Fruit fly (Drosophila melanogaster) whole organism, embryonic: Measurements from ENCODE around the gene CG14958.

Experiments used
- Antp ChIP-seq: fragments of 200-800 bp; sonication (Bioruptor generic); optimal IDR thresholded peaks from 3 replicates; lab custom pipeline; 2016; ENCODE audit warnings: missing biosample characterization, missing genetic modification characterization
- Bteb2 ChIP-seq: fragments of 200-800 bp; sonication (Bioruptor generic); optimal IDR thresholded peaks from 2 replicates; lab custom pipeline; 2016; ENCODE audit warnings: missing biosample characterization, missing genetic modification characterization
- CG10979 ChIP-seq: fragments of 200-800 bp; sonication (Bioruptor generic); optimal IDR thresholded peaks from 2 replicates; lab custom pipeline; 2018; ENCODE audit warnings: missing biosample characterization, mild to moderate bottlenecking, missing genetic modification characterization, moderate library complexity
- CG11085 ChIP-seq: fragments of 200-800 bp; sonication (Bioruptor generic); IDR thresholded peaks from 2 replicates; pipeline ENCODE4 v1.3.6; 2022; ENCODE audit warnings: missing biosample characterization, missing genetic modification characterization
- CG1233 ChIP-seq: fragments of 200-800 bp; sonication (Bioruptor generic); optimal IDR thresholded peaks from 4 replicates; lab custom pipeline; 2018; ENCODE audit warnings: missing biosample characterization, mild to moderate bottlenecking, missing genetic modification characterization
- CG13624 ChIP-seq: fragments of 200-800 bp; sonication (Bioruptor generic); optimal IDR thresholded peaks from 2 replicates; lab custom pipeline; 2016; ENCODE audit warnings: missing biosample characterization, missing genetic modification characterization
- CG2678 ChIP-seq: fragments of 200-800 bp; sonication (Bioruptor generic); optimal IDR thresholded peaks from 3 replicates; lab custom pipeline; 2019; ENCODE audit warnings: missing biosample characterization, mild to moderate bottlenecking, missing genetic modification characterization, moderate library complexity
- CG31365 ChIP-seq: fragments of 200-800 bp; sonication (Bioruptor generic); optimal IDR thresholded peaks from 2 replicates; lab custom pipeline; 2018; ENCODE audit warnings: missing biosample characterization, mild to moderate bottlenecking, missing genetic modification characterization
- CG3163 ChIP-seq: fragments of 200-800 bp; sonication (Bioruptor generic); optimal IDR thresholded peaks from 3 replicates; lab custom pipeline; 2016; ENCODE audit warnings: missing biosample characterization, missing genetic modification characterization
- CG4424 ChIP-seq: fragments of 200-800 bp; sonication (Bioruptor generic); optimal IDR thresholded peaks from 3 replicates; lab custom pipeline; 2016; ENCODE audit warnings: missing biosample characterization, missing genetic modification characterization
- CG5245 ChIP-seq: fragments of 200-800 bp; sonication (Bioruptor generic); optimal IDR thresholded peaks from 3 replicates; lab custom pipeline; 2016; ENCODE audit warnings: missing biosample characterization, missing genetic modification characterization
- CG7372 ChIP-seq: fragments of 200-800 bp; sonication (Bioruptor generic); IDR thresholded peaks from 2 replicates; pipeline ENCODE4 v1.3.6; 2022; ENCODE audit warnings: missing biosample characterization, missing genetic modification characterization
- CG9215 ChIP-seq: fragments of 200-800 bp; sonication (Bioruptor generic); IDR thresholded peaks from 2 replicates; pipeline ENCODE4 v1.3.6; 2022; ENCODE audit warnings: missing biosample characterization, missing genetic modification characterization
- CG9817 ChIP-seq: fragments of 200-800 bp; sonication (Bioruptor generic); optimal IDR thresholded peaks from 2 replicates; lab custom pipeline; 2018; ENCODE audit warnings: missing biosample characterization, mild to moderate bottlenecking, missing genetic modification characterization, moderate library complexity
- CHES-1-like ChIP-seq: fragments of 200-800 bp; sonication (Bioruptor generic); optimal IDR thresholded peaks from 2 replicates; lab custom pipeline; 2016; ENCODE audit warnings: missing biosample characterization, missing genetic modification characterization
- Elba2 ChIP-seq: fragments of 200-800 bp; sonication (Bioruptor generic); optimal IDR thresholded peaks from 3 replicates; lab custom pipeline; 2016; ENCODE audit warnings: missing biosample characterization, missing genetic modification characterization
- Hmx ChIP-seq: fragments of 200-800 bp; sonication (Bioruptor generic); optimal IDR thresholded peaks from 2 replicates; lab custom pipeline; 2016; ENCODE audit warnings: missing biosample characterization, missing genetic modification characterization
- Lim3 ChIP-seq: fragments of 200-800 bp; sonication (Bioruptor generic); IDR thresholded peaks from 2 replicates; pipeline ENCODE4 v1.3.6; 2022; ENCODE audit warnings: missing biosample characterization, missing genetic modification characterization
- NfI ChIP-seq: fragments of 200-800 bp; sonication (Bioruptor generic); optimal IDR thresholded peaks from 3 replicates; lab custom pipeline; 2018; ENCODE audit warnings: missing biosample characterization, mild to moderate bottlenecking, missing genetic modification characterization, moderate library complexity
- Sry-β ChIP-seq: fragments of 200-800 bp; sonication (Bioruptor generic); optimal IDR thresholded peaks from 2 replicates; lab custom pipeline; 2018; ENCODE audit warnings: missing biosample characterization, mild to moderate bottlenecking, missing genetic modification characterization, moderate library complexity
- Sry-δ ChIP-seq: fragments of 200-800 bp; sonication (Bioruptor generic); optimal IDR thresholded peaks from 2 replicates; lab custom pipeline; 2016; ENCODE audit warnings: missing biosample characterization, missing genetic modification characterization
- TFAM ChIP-seq: fragments of 200-800 bp; sonication (Bioruptor generic); optimal IDR thresholded peaks from 2 replicates; lab custom pipeline; 2017; ENCODE audit warnings: missing biosample characterization, missing genetic modification characterization, inconsistent platforms
- ab ChIP-seq: fragments of 200-800 bp; sonication (Bioruptor generic); optimal IDR thresholded peaks from 2 replicates; lab custom pipeline; 2016; ENCODE audit warnings: missing biosample characterization, missing genetic modification characterization
- ara ChIP-seq: fragments of 200-800 bp; sonication (Bioruptor generic); IDR thresholded peaks from 2 replicates; pipeline ENCODE4 v1.3.6; 2022; ENCODE audit warnings: missing biosample characterization, missing genetic modification characterization
- bigmax ChIP-seq: fragments of 200-800 bp; sonication (Bioruptor generic); optimal IDR thresholded peaks from 2 replicates; lab custom pipeline; 2018; ENCODE audit warnings: missing biosample characterization, mild to moderate bottlenecking, missing genetic modification characterization
- caup ChIP-seq: fragments of 200-800 bp; sonication (Bioruptor generic); optimal IDR thresholded peaks from 3 replicates; lab custom pipeline; 2017; ENCODE audit warnings: missing biosample characterization, mild to moderate bottlenecking, missing genetic modification characterization, moderate library complexity; ENCODE audit not compliant: severe bottlenecking
- crol ChIP-seq: fragments of 200-800 bp; sonication (Bioruptor generic); IDR thresholded peaks from 2 replicates; pipeline ENCODE4 v1.3.6; 2022; ENCODE audit warnings: missing biosample characterization, missing genetic modification characterization
- crp ChIP-seq, 2 experiments: fragments of 200-800 bp; sonication (Bioruptor generic); optimal IDR thresholded peaks; 2 replicates in 1 of 2; 3 replicates in 1 of 2; lab custom pipeline; 2017; ENCODE audit warnings: missing biosample characterization in 2 of 2, missing genetic modification characterization in 2 of 2, mild to moderate bottlenecking in 1 of 2, moderate library complexity in 1 of 2
- ems ChIP-seq: fragments of 200-800 bp; sonication (Bioruptor generic); optimal IDR thresholded peaks from 3 replicates; lab custom pipeline; 2016; ENCODE audit warnings: missing biosample characterization, missing genetic modification characterization
- fd64A ChIP-seq: fragments of 200-800 bp; sonication (Bioruptor generic); optimal IDR thresholded peaks from 3 replicates; lab custom pipeline; 2018; ENCODE audit warnings: missing biosample characterization, mild to moderate bottlenecking, missing genetic modification characterization
- grn ChIP-seq: fragments of 200-800 bp; sonication (Bioruptor generic); optimal IDR thresholded peaks from 3 replicates; lab custom pipeline; 2017; ENCODE audit warnings: missing biosample characterization, missing genetic modification characterization
- hth ChIP-seq: fragments of >200 bp; optimal IDR thresholded peaks from 2 replicates; lab custom pipeline; 2017; ENCODE audit warnings: inconsistent platforms
- jumu ChIP-seq: fragments of 200-800 bp; sonication (Bioruptor generic); optimal IDR thresholded peaks from 3 replicates; lab custom pipeline; 2016; ENCODE audit warnings: missing biosample characterization, missing genetic modification characterization
- lmd ChIP-seq: fragments of 200-800 bp; sonication (Bioruptor generic); IDR thresholded peaks from 2 replicates; pipeline ENCODE4 v1.3.6; 2022; ENCODE audit warnings: missing biosample characterization, missing genetic modification characterization
- p53 ChIP-seq: fragments of 200-800 bp; sonication (Bioruptor generic); optimal IDR thresholded peaks from 2 replicates; lab custom pipeline; 2016; ENCODE audit warnings: missing biosample characterization, missing genetic modification characterization
- pzg ChIP-seq: fragments of 200-800 bp; sonication (Bioruptor generic); optimal IDR thresholded peaks from 3 replicates; lab custom pipeline; 2018; ENCODE audit warnings: missing biosample characterization, mild to moderate bottlenecking, missing genetic modification characterization, moderate library complexity
- run ChIP-seq: fragments of 200-800 bp; sonication (Bioruptor generic); optimal IDR thresholded peaks from 3 replicates; lab custom pipeline; 2018; ENCODE audit warnings: missing biosample characterization, mild to moderate bottlenecking, missing genetic modification characterization
- scrt ChIP-seq: fragments of 200-800 bp; sonication (Bioruptor generic); optimal IDR thresholded peaks from 2 replicates; lab custom pipeline; 2018; ENCODE audit warnings: missing biosample characterization, mild to moderate bottlenecking, missing genetic modification characterization, moderate library complexity
- seq ChIP-seq: fragments of 200-800 bp; sonication (Bioruptor generic); IDR thresholded peaks from 2 replicates; pipeline ENCODE4 v1.3.6; 2022; ENCODE audit warnings: missing biosample characterization, missing genetic modification characterization
- shn ChIP-seq: fragments of 200-800 bp; sonication (Bioruptor generic); optimal IDR thresholded peaks from 3 replicates; lab custom pipeline; 2016; ENCODE audit warnings: missing biosample characterization, missing genetic modification characterization
- tll ChIP-seq, 2 experiments: fragments of 200-800 bp in 1 of 2; fragments of >200 bp in 1 of 2; sonication (Bioruptor generic) in 1 of 2; optimal IDR thresholded peaks; 2 replicates each; lab custom pipeline; 2017 to 2019; ENCODE audit warnings: missing biosample characterization in 2 of 2, missing genetic modification characterization in 2 of 2, mild to moderate bottlenecking in 1 of 2, moderate library complexity in 1 of 2
- tna ChIP-seq: fragments of 200-800 bp; sonication (Bioruptor generic); IDR thresholded peaks from 2 replicates; pipeline ENCODE4 v1.3.6; 2022; ENCODE audit warnings: missing biosample characterization, missing genetic modification characterization; ENCODE audit not compliant: partially characterized antibody
- unc-4 ChIP-seq: fragments of 200-800 bp; sonication (Bioruptor generic); IDR thresholded peaks from 2 replicates; pipeline ENCODE4 v1.3.6; 2022; ENCODE audit warnings: missing biosample characterization, missing genetic modification characterization; ENCODE audit not compliant: partially characterized antibody
- vfl ChIP-seq: fragments of 200-800 bp; sonication (Bioruptor generic); optimal IDR thresholded peaks from 2 replicates; lab custom pipeline; 2016; ENCODE audit warnings: missing biosample characterization, missing genetic modification characterization
- vvl ChIP-seq: fragments of 200-800 bp; sonication (Bioruptor generic); IDR thresholded peaks from 2 replicates; pipeline ENCODE4 v1.3.6; 2022; ENCODE audit warnings: missing biosample characterization, missing genetic modification characterization
- z ChIP-seq: fragments of 200-800 bp; sonication (Bioruptor generic); IDR thresholded peaks from 3 replicates; pipeline ENCODE4 v1.3.6; 2022; ENCODE audit warnings: missing biosample characterization, missing genetic modification characterization
- zen ChIP-seq: fragments of 200-800 bp; sonication (Bioruptor generic); optimal IDR thresholded peaks from 3 replicates; lab custom pipeline; 2018; ENCODE audit warnings: missing biosample characterization, mild to moderate bottlenecking, missing genetic modification characterization, moderate library complexity
- zf30C ChIP-seq: fragments of 200-800 bp; sonication (Bioruptor generic); optimal IDR thresholded peaks from 3 replicates; lab custom pipeline; 2018; ENCODE audit warnings: missing biosample characterization, mild to moderate bottlenecking, missing genetic modification characterization

The CG14958 gene

DNA sequence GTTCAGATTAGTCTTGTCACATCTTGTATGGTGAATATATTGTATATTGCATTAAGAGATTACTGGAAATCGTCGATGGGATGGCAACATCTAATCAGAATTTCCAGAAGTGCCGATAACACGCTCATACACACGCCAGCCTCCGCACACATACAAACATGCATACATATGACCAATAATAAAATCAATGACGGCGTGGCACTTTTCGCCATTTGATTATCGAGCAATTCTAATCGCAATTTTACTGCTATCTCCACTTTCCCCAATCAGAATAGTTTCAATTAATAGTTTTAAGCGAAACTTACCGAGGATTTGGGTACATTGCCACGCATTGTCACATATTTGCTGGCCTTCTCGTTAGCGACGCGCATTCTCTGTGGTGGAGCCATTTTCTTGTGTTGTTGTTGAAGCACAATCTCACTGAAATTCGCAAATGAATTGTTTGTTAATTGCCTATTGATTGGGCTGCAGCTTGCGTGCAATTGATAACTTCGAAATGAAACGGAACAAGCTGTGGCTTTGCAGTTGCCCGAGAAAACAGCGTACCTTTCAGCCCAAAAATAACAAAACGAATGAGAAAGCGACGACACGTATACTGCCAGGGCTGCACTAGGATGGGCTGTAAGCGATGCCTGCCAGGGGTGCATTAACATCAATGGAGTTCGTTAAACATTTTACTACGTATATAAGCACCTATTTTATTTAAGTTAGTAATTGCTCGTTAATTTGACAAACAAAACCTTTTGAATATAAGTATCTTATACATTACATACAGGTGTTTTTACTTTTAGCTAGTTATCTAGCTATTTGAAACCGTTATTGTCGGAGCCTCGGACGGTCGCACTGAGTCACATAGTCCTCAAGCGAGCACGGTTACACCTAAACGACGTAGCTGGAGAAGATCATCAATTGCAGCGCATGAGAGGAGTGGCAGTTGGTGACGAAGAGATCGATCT, 8.9 kb downstream of the CG14958 start, which contains the start of the genes CG32276 and gry (continued):
- peak; percentile 85 for TF ChIP-seq CG4424 (GFP tag; lab: Kevin White, UChicago)
- TF ChIP-seq ara, result peak; percentile 46; the same call in 1 of the 2 replicates
- TF ChIP-seq CG1233 (GFP tag; lab: Kevin White, UChicago), result peak; percentile 67
- no peak for TF ChIP-seq crol
- peak; percentile 65 for TF ChIP-seq shn (GFP tag; lab: Kevin White, UChicago)
- no peak for TF ChIP-seq fd64A (GFP tag; lab: Kevin White, UChicago)
- peak; percentile 58 for TF ChIP-seq p53 (GFP tag; lab: Kevin White, UChicago)
- TF ChIP-seq CG2678 (tag; lab: Kevin White, UChicago), result no peak
- TF ChIP-seq CG9817 (tag; lab: Kevin White, UChicago), result peak; percentile 67
- TF ChIP-seq crp (GFP tag; optimal IDR thresholded peaks at IDR 0.05; lab: Kevin White, UChicago), result peak in 1 of 2 experiments; percentile 60
- TF ChIP-seq jumu (GFP tag; lab: Kevin White, UChicago), result peak; percentile 88
- TF ChIP-seq CG9215, result peak; percentile 64
- peak; percentile 71 for TF ChIP-seq CG10979 (tag; lab: Kevin White, UChicago)
- TF ChIP-seq CG31365 (tag; lab: Kevin White, UChicago), result no peak
- peak; percentile 64 for TF ChIP-seq Elba2 (GFP tag; lab: Kevin White, UChicago)
- peak; percentile 73 for TF ChIP-seq NfI (GFP tag; lab: Kevin White, UChicago)
- TF ChIP-seq tna (GFP tag; lab: Robert Waterston, UW), result no peak
- TF ChIP-seq run (tag; lab: Kevin White, UChicago), result no peak
- peak; percentile 79 for TF ChIP-seq Antp
- no peak for TF ChIP-seq bigmax (GFP tag; lab: Kevin White, UChicago)
- TF ChIP-seq zen, result peak; percentile 69
- no peak for TF ChIP-seq zf30C (GFP tag; lab: Kevin White, UChicago)
- peak; percentile 83 for TF ChIP-seq ems (GFP tag; lab: Kevin White, UChicago)
- TF ChIP-seq CHES-1-like (GFP tag; lab: Kevin White, UChicago), result peak; percentile 89
- TF ChIP-seq seq, result peak; percentile 45; the same call in 1 of the 2 replicates
- TF ChIP-seq scrt, result peak; percentile 76
- TF ChIP-seq z (GFP tag; lab: Robert Waterston, UW), result 0 out of 3 replicates have a peak, but pooled peaks have one; percentile 34
- TF ChIP-seq CG13624 (GFP tag; lab: Kevin White, UChicago), result peak; percentile 80
- peak; percentile 52 for TF ChIP-seq ab (GFP tag; lab: Kevin White, UChicago)
- TF ChIP-seq CG11085 (GFP tag; lab: Robert Waterston, UW), result 0 out of 2 replicates have a peak, but pooled peaks have one; percentile 27
- TF ChIP-seq lmd (GFP tag; lab: Robert Waterston, UW), result peak; percentile 65; the same call in 1 of the 2 replicates
- no peak for TF ChIP-seq Lim3 (GFP tag; lab: Robert Waterston, UW)
- peak; percentile 77 for TF ChIP-seq Sry-δ (GFP tag; lab: Kevin White, UChicago)
- peak; percentile 66; the same call in 1 of the 2 replicates for TF ChIP-seq CG7372
- TF ChIP-seq TFAM (GFP tag; lab: Kevin White, UChicago), result peak; percentile 5
- TF ChIP-seq vfl (GFP tag; lab: Kevin White, UChicago), result peak; percentile 77
- no peak for TF ChIP-seq unc-4 (GFP tag; lab: Robert Waterston, UW)
- peak; percentile 70 for TF ChIP-seq CG5245 (GFP tag; lab: Kevin White, UChicago)
- TF ChIP-seq Sry-β, result peak; percentile 87
- TF ChIP-seq vvl (GFP tag; lab: Robert Waterston, UW), result peak; percentile 82
- TF ChIP-seq pzg (GFP tag; lab: Kevin White, UChicago), result peak; percentile 93
- peak; percentile 69 for TF ChIP-seq caup (GFP tag; lab: Kevin White, UChicago)
- TF ChIP-seq CG3163 (GFP tag; lab: Kevin White, UChicago), result peak; percentile 61
- TF ChIP-seq grn, result no peak
- TF ChIP-seq tll (GFP tag; optimal IDR thresholded peaks at IDR 0.05; lab: Kevin White, UChicago), result peak; percentile 64 to 72
- no peak for TF ChIP-seq hth (lab: Kevin White, UChicago)
- no peak for TF ChIP-seq Hmx (GFP tag; lab: Kevin White, UChicago)
- peak; percentile 79 for TF ChIP-seq Bteb2 (GFP tag; lab: Kevin White, UChicago)
